Worm (Caenorhabditis elegans) whole organism, L4/young adult: ENCODE data around the gene H04M03.11.

Experiments used
- W03F9.2 ChIP-seq: fragments of 150-350 bp; optimal IDR thresholded peaks from 2 replicates; lab custom pipeline; 2014; ENCODE audit warnings: missing biosample characterization, missing genetic modification characterization
- dao-5 ChIP-seq: sonication (generic microtip); optimal IDR thresholded peaks from 2 replicates; lab custom pipeline; 2016; ENCODE audit warnings: missing genotype, missing genetic modification characterization, moderate library complexity, missing compliant biosample characterization
- him-1 ChIP-seq: sonication (generic microtip); optimal IDR thresholded peaks from 2 replicates; lab custom pipeline; 2016; ENCODE audit warnings: missing genotype, missing genetic modification reagents, missing genetic modification characterization, missing compliant biosample characterization

- TF ChIP-seq him-1 (tag; lab: Kevin White, UChicago) (no peak), dao-5 (no peak), W03F9.2 (tag; lab: Kevin White, UChicago) (no peak)
Observed at ce11 chrIV:5934046-5934445, 49.6 kb upstream of the H04M03.11 start, which contains the start of gene H32C10.1.
